Worm (Caenorhabditis elegans) whole organism, late embryonic: ENCODE data around the gene C05E7.3.

Experiments used
- C38D4.7 ChIP-seq: fragments of 200-800 bp; sonication (Bioruptor generic); optimal IDR thresholded peaks from 2 replicates; lab custom pipeline; 2018; ENCODE audit warnings: mild to moderate bottlenecking, missing genetic modification characterization, moderate library complexity, missing compliant biosample characterization
- F13H6.1 ChIP-seq: sonication (generic microtip); optimal IDR thresholded peaks from 2 replicates; lab custom pipeline; 2016; ENCODE audit warnings: missing genetic modification characterization, missing compliant biosample characterization
- K09A11.1 ChIP-seq: sonication (generic microtip); optimal IDR thresholded peaks from 2 replicates; lab custom pipeline; 2017; ENCODE audit warnings: antibody characterized with exemption, mild to moderate bottlenecking, missing genetic modification characterization, missing compliant biosample characterization; ENCODE audit not compliant: insufficient read depth
- T23F11.4 ChIP-seq: fragments of 200-800 bp; sonication (Bioruptor generic); optimal IDR thresholded peaks from 2 replicates; lab custom pipeline; 2018; ENCODE audit warnings: mild to moderate bottlenecking, missing genetic modification characterization, missing compliant biosample characterization
- ama-1 ChIP-seq: fragments of 150-350 bp; optimal IDR thresholded peaks from 2 replicates; lab custom pipeline; 2014
- ceh-14 ChIP-seq: sonication (generic microtip); optimal IDR thresholded peaks from 2 replicates; lab custom pipeline; 2016; ENCODE audit warnings: missing genotype, missing genetic modification characterization, missing compliant biosample characterization
- ceh-18 ChIP-seq: sonication (generic microtip); optimal IDR thresholded peaks from 2 replicates; lab custom pipeline; 2016; ENCODE audit warnings: missing genetic modification characterization, missing compliant biosample characterization
- ceh-22 ChIP-seq: sonication (generic microtip); optimal IDR thresholded peaks from 2 replicates; lab custom pipeline; 2017; ENCODE audit warnings: missing biosample characterization, missing genetic modification characterization
- ceh-24 ChIP-seq: sonication (generic microtip); optimal IDR thresholded peaks from 2 replicates; lab custom pipeline; 2016; ENCODE audit warnings: mild to moderate bottlenecking, missing genetic modification characterization, missing compliant biosample characterization
- ceh-30 ChIP-seq: fragments of 150-350 bp; optimal IDR thresholded peaks from 2 replicates; lab custom pipeline; 2014; ENCODE audit warnings: missing biosample characterization, missing genetic modification characterization
- ceh-31 ChIP-seq: sonication (generic microtip); optimal IDR thresholded peaks from 2 replicates; lab custom pipeline; 2016; ENCODE audit warnings: missing genetic modification characterization, missing compliant biosample characterization
- ceh-34 ChIP-seq: sonication (generic microtip); optimal IDR thresholded peaks from 2 replicates; lab custom pipeline; 2016; ENCODE audit warnings: mild to moderate bottlenecking, missing genetic modification characterization, missing compliant biosample characterization
- che-1 ChIP-seq: sonication (generic microtip); optimal IDR thresholded peaks from 2 replicates; lab custom pipeline; 2016; ENCODE audit warnings: mild to moderate bottlenecking, missing genetic modification characterization, missing compliant biosample characterization
- dmd-4 ChIP-seq: sonication (generic microtip); optimal IDR thresholded peaks from 2 replicates; lab custom pipeline; 2016; ENCODE audit warnings: borderline replicate concordance, missing genetic modification characterization, missing compliant biosample characterization
- dve-1 ChIP-seq: sonication (generic microtip); optimal IDR thresholded peaks from 2 replicates; lab custom pipeline; 2017; ENCODE audit warnings: antibody characterized with exemption, mild to moderate bottlenecking, missing genetic modification characterization, missing compliant biosample characterization
- elt-2 ChIP-seq: sonication (generic microtip); optimal IDR thresholded peaks from 2 replicates; lab custom pipeline; 2016; ENCODE audit warnings: missing genetic modification reagents, missing genetic modification characterization, missing compliant biosample characterization
- ets-4 ChIP-seq: sonication (generic microtip); optimal IDR thresholded peaks from 2 replicates; lab custom pipeline; 2016; ENCODE audit warnings: missing genetic modification characterization, missing compliant biosample characterization
- eyg-1 ChIP-seq: sonication (generic microtip); optimal IDR thresholded peaks from 2 replicates; lab custom pipeline; 2016; ENCODE audit warnings: missing genotype, missing genetic modification characterization, missing compliant biosample characterization
- fax-1 ChIP-seq: sonication (generic microtip); optimal IDR thresholded peaks from 2 replicates; lab custom pipeline; 2016; ENCODE audit warnings: missing genotype, missing genetic modification characterization, missing compliant biosample characterization
- fkh-10 ChIP-seq: fragments of 150-350 bp; optimal IDR thresholded peaks from 2 replicates; lab custom pipeline; 2014; ENCODE audit warnings: missing biosample characterization, missing genetic modification reagents, missing genetic modification characterization
- fkh-6 ChIP-seq: sonication (generic microtip); optimal IDR thresholded peaks from 2 replicates; lab custom pipeline; 2016; ENCODE audit warnings: missing genetic modification characterization, missing compliant biosample characterization
- gmeb-2 ChIP-seq: sonication (generic microtip); optimal IDR thresholded peaks from 2 replicates; lab custom pipeline; 2016; ENCODE audit warnings: missing genetic modification characterization, inconsistent platforms, missing compliant biosample characterization
- hlh-13 ChIP-seq: fragments of 200-800 bp; sonication (Bioruptor generic); optimal IDR thresholded peaks from 2 replicates; lab custom pipeline; 2018; ENCODE audit warnings: mild to moderate bottlenecking, missing genetic modification characterization, missing compliant biosample characterization
- hlh-30 ChIP-seq: sonication (generic microtip); optimal IDR thresholded peaks from 2 replicates; lab custom pipeline; 2017; ENCODE audit warnings: antibody characterized with exemption, missing genetic modification characterization, missing compliant biosample characterization; ENCODE audit not compliant: insufficient read depth
- hlh-6 ChIP-seq: sonication (generic microtip); optimal IDR thresholded peaks from 2 replicates; lab custom pipeline; 2016; ENCODE audit warnings: missing genotype, missing genetic modification characterization, missing compliant biosample characterization
- hlh-8 ChIP-seq: sonication (generic microtip); optimal IDR thresholded peaks from 2 replicates; lab custom pipeline; 2016; ENCODE audit warnings: missing genotype, missing genetic modification characterization, missing compliant biosample characterization
- lim-6 ChIP-seq: sonication (generic microtip); optimal IDR thresholded peaks from 2 replicates; lab custom pipeline; 2016; ENCODE audit warnings: missing genetic modification characterization, missing compliant biosample characterization
- lin-11 ChIP-seq: fragments of 200-800 bp; sonication (Bioruptor generic); optimal IDR thresholded peaks from 2 replicates; lab custom pipeline; 2018; ENCODE audit warnings: mild to moderate bottlenecking, missing genetic modification characterization, missing compliant biosample characterization
- nhr-11 ChIP-seq: fragments of 150-350 bp; optimal IDR thresholded peaks from 2 replicates; lab custom pipeline; 2014; ENCODE audit warnings: missing biosample characterization, missing genetic modification characterization
- npax-4 ChIP-seq: sonication (generic microtip); optimal IDR thresholded peaks from 2 replicates; lab custom pipeline; 2016; ENCODE audit warnings: missing genetic modification characterization, missing compliant biosample characterization
- odd-2 ChIP-seq: sonication (generic microtip); optimal IDR thresholded peaks from 2 replicates; lab custom pipeline; 2017; ENCODE audit warnings: antibody characterized with exemption, mild to moderate bottlenecking, missing genetic modification characterization, missing compliant biosample characterization
- pag-3 ChIP-seq: sonication (generic microtip); optimal IDR thresholded peaks from 2 replicates; lab custom pipeline; 2016; ENCODE audit warnings: missing compliant biosample characterization, missing genetic modification characterization, borderline replicate concordance
- pha-2 ChIP-seq: sonication (generic microtip); optimal IDR thresholded peaks from 2 replicates; lab custom pipeline; 2017; ENCODE audit warnings: mild to moderate bottlenecking, missing genetic modification characterization, missing compliant biosample characterization
- pha-4 ChIP-seq: fragments of 150-350 bp; optimal IDR thresholded peaks from 2 replicates; lab custom pipeline; 2018; ENCODE audit warnings: missing biosample characterization, missing genetic modification reagents, missing genetic modification characterization
- pros-1 ChIP-seq: fragments of 150-350 bp; optimal IDR thresholded peaks from 2 replicates; lab custom pipeline; 2014; ENCODE audit warnings: missing biosample characterization, missing genetic modification reagents, missing genetic modification characterization
- ref-2 ChIP-seq: sonication (generic microtip); optimal IDR thresholded peaks from 2 replicates; lab custom pipeline; 2016; ENCODE audit warnings: missing genetic modification characterization, missing compliant biosample characterization
- rnt-1 ChIP-seq: sonication (generic microtip); optimal IDR thresholded peaks from 2 replicates; lab custom pipeline; 2016; ENCODE audit warnings: missing genetic modification characterization, missing compliant biosample characterization
- sdc-2 ChIP-seq: sonication (generic microtip); optimal IDR thresholded peaks from 2 replicates; lab custom pipeline; 2016; ENCODE audit warnings: missing genotype, missing genetic modification characterization, missing compliant biosample characterization
- syd-9 ChIP-seq: sonication (generic microtip); optimal IDR thresholded peaks from 2 replicates; lab custom pipeline; 2016; ENCODE audit warnings: mild to moderate bottlenecking, missing genetic modification characterization, moderate library complexity, missing compliant biosample characterization
- tbx-2 ChIP-seq: sonication (generic microtip); optimal IDR thresholded peaks from 2 replicates; lab custom pipeline; 2016; ENCODE audit warnings: missing genetic modification characterization, missing compliant biosample characterization
- ttx-3 ChIP-seq: sonication (generic microtip); optimal IDR thresholded peaks from 2 replicates; lab custom pipeline; 2016; ENCODE audit warnings: missing genetic modification reagents, missing genetic modification characterization, missing compliant biosample characterization
- unc-42 ChIP-seq: sonication (generic microtip); optimal IDR thresholded peaks from 2 replicates; lab custom pipeline; 2016; ENCODE audit warnings: missing genotype, missing genetic modification characterization, missing compliant biosample characterization
- unc-55 ChIP-seq: sonication (generic microtip); optimal IDR thresholded peaks from 2 replicates; lab custom pipeline; 2017; ENCODE audit warnings: missing biosample characterization, missing genetic modification reagents, missing genetic modification characterization
- unc-86 ChIP-seq: sonication (generic microtip); optimal IDR thresholded peaks from 2 replicates; lab custom pipeline; 2016; ENCODE audit warnings: missing genetic modification characterization, missing compliant biosample characterization
- ztf-16 ChIP-seq: sonication (generic microtip); optimal IDR thresholded peaks from 2 replicates; lab custom pipeline; 2017; ENCODE audit warnings: missing genetic modification characterization, missing compliant biosample characterization

C05E7.3 gene

DNA sequence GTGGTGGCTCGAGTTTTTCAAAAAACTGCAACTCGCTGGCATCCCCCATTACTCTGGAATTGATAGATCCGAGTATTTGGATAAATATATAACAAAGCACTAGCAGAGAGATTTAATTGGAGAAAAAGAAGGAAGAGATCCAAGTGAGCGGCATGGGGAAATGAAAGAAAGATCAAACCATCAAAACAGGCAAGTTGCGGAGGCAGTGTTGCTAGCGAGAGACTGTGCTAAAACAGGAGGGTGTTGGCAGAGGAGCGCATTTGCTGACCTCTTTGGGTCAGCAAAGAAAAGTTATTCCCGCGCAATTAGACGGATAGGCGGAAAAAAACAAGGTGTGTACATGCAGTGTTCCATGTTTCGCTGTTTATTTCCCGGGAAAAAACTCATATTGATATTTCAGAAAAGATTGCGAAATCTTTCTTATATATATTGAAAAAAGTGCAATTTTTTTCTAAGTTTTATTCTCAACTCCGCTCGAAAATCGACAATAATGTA lies 29.2 kb upstream of the C05E7.3 start, which contains the start of gene ppk-3 (continued):
- TF ChIP-seq tbx-2 = peak; percentile 55
- TF ChIP-seq ets-4 (tag; lab: Kevin White, UChicago) = no peak
- TF ChIP-seq ref-2 (tag; lab: Kevin White, UChicago) = no peak
- TF ChIP-seq ztf-16 (tag; lab: Kevin White, UChicago) = no peak
- no peak for TF ChIP-seq hlh-6 (tag; lab: Kevin White, UChicago)
- TF ChIP-seq lim-6 (tag; lab: Kevin White, UChicago) = no peak
- peak; percentile 52 for TF ChIP-seq unc-55 (GFP tag; lab: Kevin White, UChicago)
- peak; percentile 69 for TF ChIP-seq sdc-2 (tag; lab: Kevin White, UChicago)
- no peak for TF ChIP-seq T23F11.4 (GFP tag; lab: Kevin White, UChicago)
- TF ChIP-seq hlh-30 (tag; lab: Kevin White, UChicago) = no peak
- TF ChIP-seq unc-86 (tag; lab: Kevin White, UChicago) = no peak
- no peak for TF ChIP-seq fkh-6 (tag; lab: Kevin White, UChicago)
- no peak for TF ChIP-seq lin-11
- no peak for TF ChIP-seq F13H6.1
- TF ChIP-seq dmd-4 (tag; lab: Kevin White, UChicago) = no peak
- no peak for TF ChIP-seq che-1
- peak; percentile 3 for TF ChIP-seq rnt-1 (tag; lab: Kevin White, UChicago)
- no peak for TF ChIP-seq pha-2 (tag; lab: Kevin White, UChicago)
- no peak for TF ChIP-seq hlh-13
- TF ChIP-seq hlh-8 (tag; lab: Kevin White, UChicago) = no peak
- TF ChIP-seq nhr-11 = no peak
- no peak for TF ChIP-seq ceh-14
- TF ChIP-seq ceh-18 (tag; lab: Kevin White, UChicago) = peak; percentile 55
- no peak for TF ChIP-seq odd-2 (tag; lab: Kevin White, UChicago)
- TF ChIP-seq syd-9 (tag; lab: Kevin White, UChicago) = no peak
- no peak for TF ChIP-seq unc-42 (tag; lab: Kevin White, UChicago)
- no peak for TF ChIP-seq fax-1 (tag; lab: Kevin White, UChicago)
- no peak for TF ChIP-seq pha-4
- no peak for TF ChIP-seq eyg-1 (tag; lab: Kevin White, UChicago)
- TF ChIP-seq elt-2 (tag; lab: Kevin White, UChicago) = no peak
- TF ChIP-seq ceh-31 (tag; lab: Kevin White, UChicago) = peak; percentile 63
- TF ChIP-seq ceh-30 (tag; lab: Kevin White, UChicago) = no peak
- no peak for TF ChIP-seq C38D4.7 (GFP tag; lab: Kevin White, UChicago)
- no peak for TF ChIP-seq fkh-10 (GFP tag; lab: Kevin White, UChicago)
- TF ChIP-seq ceh-24 (tag; lab: Kevin White, UChicago) = no peak
- TF ChIP-seq npax-4 (tag; lab: Kevin White, UChicago) = no peak
- TF ChIP-seq ama-1 (lab: Kevin White, UChicago) = no peak
- TF ChIP-seq pros-1 (tag; lab: Kevin White, UChicago) = peak; percentile 33
- TF ChIP-seq ceh-22 (tag; lab: Kevin White, UChicago) = no peak
- TF ChIP-seq ceh-34 (tag; lab: Kevin White, UChicago) = peak; percentile 16
- peak; percentile 13 for TF ChIP-seq K09A11.1
- no peak for TF ChIP-seq pag-3 (tag; lab: Kevin White, UChicago)

- TF ChIP-seq dve-1 (tag; lab: Kevin White, UChicago) = no peak
- TF ChIP-seq ref-2 (tag; lab: Kevin White, UChicago) = no peak
- TF ChIP-seq elt-2 (tag; lab: Kevin White, UChicago) = no peak
- no peak for TF ChIP-seq nhr-11
- TF ChIP-seq gmeb-2 (tag; lab: Kevin White, UChicago) = no peak
- no peak for TF ChIP-seq ceh-14
- TF ChIP-seq ttx-3 (tag; lab: Kevin White, UChicago) = no peak
- TF ChIP-seq ceh-34 (tag; lab: Kevin White, UChicago) = no peak
Observed at ce11 chrX:12965163-12965562, 18.7 kb upstream of the C05E7.3 start, which contains the start of gene frpr-2. Gene frpr-2 (plus strand): TSS chrX:12965463.
